Worm (Caenorhabditis elegans) whole organism, L2 larva: ENCODE data around the gene tra-2.

Experiments
- ZK546.5 ChIP-seq: sonication (generic microtip); optimal IDR thresholded peaks from 2 replicates; lab custom pipeline; 2017; ENCODE audit warnings: missing biosample characterization, missing genetic modification characterization
- alr-1 ChIP-seq: fragments of 150-350 bp; optimal IDR thresholded peaks from 2 replicates; lab custom pipeline; 2014; ENCODE audit warnings: missing biosample characterization, missing genetic modification characterization
- elt-1 ChIP-seq: fragments of 150-350 bp; optimal IDR thresholded peaks from 2 replicates; lab custom pipeline; 2014; ENCODE audit warnings: missing biosample characterization, missing genetic modification characterization
- elt-3 ChIP-seq: sonication (generic microtip); optimal IDR thresholded peaks from 2 replicates; lab custom pipeline; 2017; ENCODE audit warnings: missing biosample characterization, missing genetic modification characterization
- mdl-1 ChIP-seq, 2 experiments: fragments of 150-350 bp in 1 of 2; sonication (generic microtip) in 1 of 2; optimal IDR thresholded peaks; 2 replicates each; lab custom pipeline; 2017; ENCODE audit warnings: missing biosample characterization in 2 of 2, missing genetic modification characterization in 2 of 2
- nhr-12 ChIP-seq: fragments of 150-350 bp; optimal IDR thresholded peaks from 2 replicates; lab custom pipeline; 2014; ENCODE audit warnings: missing biosample characterization, missing genetic modification characterization
- nhr-237 ChIP-seq: fragments of 150-350 bp; optimal IDR thresholded peaks from 2 replicates; lab custom pipeline; 2014; ENCODE audit warnings: missing biosample characterization, missing genetic modification characterization
- nhr-25 ChIP-seq: fragments of 150-350 bp; sonication (generic microtip); optimal IDR thresholded peaks from 3 replicates; lab custom pipeline; 2014; ENCODE audit warnings: missing biosample characterization, missing genetic modification characterization
- sem-4 ChIP-seq: fragments of 150-350 bp; optimal IDR thresholded peaks from 2 replicates; lab custom pipeline; 2014; ENCODE audit warnings: missing biosample characterization, missing genetic modification reagents, missing genetic modification characterization
- skn-1 ChIP-seq: sonication (generic microtip); optimal IDR thresholded peaks from 2 replicates; lab custom pipeline; 2017; ENCODE audit warnings: missing biosample characterization, missing genetic modification characterization
- unc-62 ChIP-seq: fragments of 150-350 bp; optimal IDR thresholded peaks from 2 replicates; lab custom pipeline; 2014; ENCODE audit warnings: missing biosample characterization, missing genetic modification reagents, missing genetic modification characterization

ce11 chrII:6908689-6909088 is 56.8 kb downstream of the tra-2 start:
- TF ChIP-seq skn-1 (tag; lab: Kevin White, UChicago) = no peak
- no peak for TF ChIP-seq sem-4
- no peak for TF ChIP-seq nhr-12 (tag; lab: Kevin White, UChicago)
- TF ChIP-seq ZK546.5 (tag; lab: Kevin White, UChicago) = no peak
- no peak for TF ChIP-seq elt-1
- TF ChIP-seq alr-1 (tag; lab: Kevin White, UChicago) = no peak
- TF ChIP-seq unc-62 (GFP tag; lab: Kevin White, UChicago) = no peak
- no peak for TF ChIP-seq nhr-25 (tag; lab: Kevin White, UChicago)
- TF ChIP-seq nhr-237 (tag; lab: Kevin White, UChicago) = no peak
- no peak for TF ChIP-seq elt-3 (tag; lab: Kevin White, UChicago)
- no peak for TF ChIP-seq mdl-1 (tag; optimal IDR thresholded peaks at IDR 0.05; lab: Kevin White, UChicago)
